Fruit fly (Drosophila melanogaster): ENCODE data around the gene CG46448.

- TF ChIP-seq CG32006 (GFP tag; optimal IDR thresholded peaks at IDR 0.05), result no peak
- no peak for TF ChIP-seq acj6 (GFP tag; optimal IDR thresholded peaks at IDR 0.05)
- no peak for TF ChIP-seq Met (GFP tag; optimal IDR thresholded peaks at IDR 0.05)
Observed at dm6 chr2L:2415109-2415508, 23.6 kb downstream of the CG46448 start, which contains the start of gene CG18641.
